Fruit fly (Drosophila melanogaster): ENCODE results near the gene CG7872.

CG7872 gene

DNA sequence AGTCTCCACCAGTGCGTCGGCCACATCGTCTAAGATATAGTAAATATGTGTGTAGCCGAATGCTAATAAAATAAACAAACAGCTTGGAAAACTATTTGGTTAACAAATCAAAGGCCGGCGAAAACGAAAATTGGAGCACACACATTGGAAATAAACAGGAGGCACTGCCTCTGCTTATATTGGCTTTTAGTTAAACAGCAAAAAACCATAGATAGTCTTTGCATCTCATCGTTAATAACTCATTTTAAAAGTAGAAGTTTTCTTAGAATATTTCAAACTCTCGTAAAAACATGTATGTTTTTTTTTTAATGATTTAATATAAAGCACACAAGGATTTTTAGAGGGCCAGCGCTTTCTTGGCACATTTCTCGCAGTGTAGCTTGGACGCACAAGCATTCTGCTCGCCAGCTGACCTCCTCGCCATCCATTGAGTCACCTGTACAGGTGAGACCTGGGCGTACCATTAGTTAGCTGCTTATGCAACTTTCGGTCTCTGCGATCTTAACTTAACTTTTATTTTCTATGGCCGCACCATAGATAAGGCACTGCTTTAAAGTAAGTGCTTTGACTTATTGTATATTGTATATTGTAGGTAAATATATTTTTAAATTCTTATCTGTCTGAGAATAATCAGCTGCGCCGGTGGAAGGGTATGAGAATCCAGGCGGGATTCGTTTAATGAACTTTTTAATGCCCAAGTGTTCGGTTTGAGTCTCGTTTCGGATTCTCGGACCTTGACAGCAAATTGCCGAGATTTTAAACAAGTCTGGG, 13.9 kb downstream of the CG7872 start (continued):
- TF ChIP-seq inv (GFP tag; IDR thresholded peaks at IDR 0.05; ENCODE audit: partially characterized antibody) (no peak), HmgZ (tag; optimal IDR thresholded peaks at IDR 0.05) (peak; percentile 1), CG11398 (GFP tag; optimal IDR thresholded peaks at IDR 0.05) (peak; percentile 10), Ptx1 (GFP tag; IDR thresholded peaks at IDR 0.05) (peak; percentile 55), bcd (GFP tag; optimal IDR thresholded peaks at IDR 0.05) (peak; percentile 52), E2f2 (GFP tag; IDR thresholded peaks at IDR 0.05) (peak; percentile 32; the same call in 1 of the 2 replicates), dimm (GFP tag; IDR thresholded peaks at IDR 0.05) (0 out of 2 replicates have a peak, but pooled peaks have one; percentile 18), tx (GFP tag; optimal IDR thresholded peaks at IDR 0.05) (peak; percentile 7), Aef1 (GFP tag; IDR thresholded peaks at IDR 0.05) (peak; percentile 46), ATbp (GFP tag; optimal IDR thresholded peaks at IDR 0.05) (peak; percentile 68), CG14014 (GFP tag; IDR thresholded peaks at IDR 0.05) (peak; percentile 52), CG16815 (GFP tag; optimal IDR thresholded peaks at IDR 0.05) (peak; percentile 30), CG2712 (tag; optimal IDR thresholded peaks at IDR 0.05) (peak; percentile 23), sob (GFP tag; IDR thresholded peaks at IDR 0.05) (0 out of 2 replicates have a peak, but pooled peaks have one; percentile 29), Hand (GFP tag; optimal IDR thresholded peaks at IDR 0.05) (peak; percentile 1), jigr1 (GFP tag; IDR thresholded peaks at IDR 0.05) (no peak), Dfd (GFP tag; optimal IDR thresholded peaks at IDR 0.05) (no peak), pho (GFP tag; optimal IDR thresholded peaks at IDR 0.05) (peak; percentile 40), Hr3 (GFP tag; optimal IDR thresholded peaks at IDR 0.05) (peak; percentile 28), CG1529 (GFP tag; optimal IDR thresholded peaks at IDR 0.05) (peak; percentile 19), CG12391 (tag; optimal IDR thresholded peaks at IDR 0.05) (peak; percentile 51), CG10209 (GFP tag; optimal IDR thresholded peaks at IDR 0.05) (peak; percentile 29), CG6272 (GFP tag; IDR thresholded peaks at IDR 0.05) (peak; percentile 34; the same call in 1 of the 2 replicates), CG42726 (GFP tag; IDR thresholded peaks at IDR 0.05; ENCODE audit: partially characterized antibody) (no peak), pum (GFP tag; optimal IDR thresholded peaks at IDR 0.05) (peak; percentile 41), prd (optimal IDR thresholded peaks at IDR 0.05) (no peak), prd (GFP tag; IDR thresholded peaks at IDR 0.05) (peak; percentile 60; the same call in 2 of the 3 replicates), gsb-n (tag; optimal IDR thresholded peaks at IDR 0.05) (peak; percentile 9), CG7987 (GFP tag; optimal IDR thresholded peaks at IDR 0.05) (no peak), dmrt99B (tag; optimal IDR thresholded peaks at IDR 0.05) (peak; percentile 56), CG30403 (GFP tag; optimal IDR thresholded peaks at IDR 0.05) (peak; percentile 57), CG15696 (tag; optimal IDR thresholded peaks at IDR 0.05) (peak; percentile 41), bowl (GFP tag; IDR thresholded peaks at IDR 0.05) (no peak), psq (GFP tag; optimal IDR thresholded peaks at IDR 0.05) (no peak), CG2875 (GFP tag; optimal IDR thresholded peaks at IDR 0.05) (peak; percentile 49), CG6765 (GFP tag; optimal IDR thresholded peaks at IDR 0.05) (peak; percentile 6), Asciz (GFP tag; optimal IDR thresholded peaks at IDR 0.05) (peak; percentile 22), CG31224 (GFP tag; IDR thresholded peaks at IDR 0.05) (peak; percentile 72), fd96Cb (tag; optimal IDR thresholded peaks at IDR 0.05) (peak; percentile 28), CG13424 (tag; optimal IDR thresholded peaks at IDR 0.05) (peak; percentile 53), unpg (GFP tag; optimal IDR thresholded peaks at IDR 0.05) (peak; percentile 58), CG9215 (GFP tag; IDR thresholded peaks at IDR 0.05) (peak; percentile 74), CG34422 (GFP tag; IDR thresholded peaks at IDR 0.05) (0 out of 3 replicates have a peak, but pooled peaks have one; percentile 37), HLH3B (GFP tag; IDR thresholded peaks at IDR 0.05) (0 out of 2 replicates have a peak, but pooled peaks have one; percentile 31), NfI (GFP tag; optimal IDR thresholded peaks at IDR 0.05) (peak; percentile 16), CG8089 (GFP tag; optimal IDR thresholded peaks at IDR 0.05) (peak; percentile 6), ash1 (GFP tag; optimal IDR thresholded peaks at IDR 0.05) (no peak), CG10654 (GFP tag; optimal IDR thresholded peaks at IDR 0.05) (peak; percentile 28), CG12942 (GFP tag; optimal IDR thresholded peaks at IDR 0.05) (peak; percentile 4)

Measured in whole organism, embryonic.